Worm (Caenorhabditis elegans) whole organism, L4 larva: ENCODE measurements around the gene fbxl-5.
A peak's percentile ranks its signal among the peaks of the same experiment; 100 is the strongest.

Experiments used
- D1046.2 ChIP-seq: fragments of 200-800 bp; sonication (Bioruptor generic); IDR thresholded peaks from 2 replicates; pipeline ENCODE4 v1.3.6; 2022; ENCODE audit warnings: missing genetic modification characterization, missing compliant biosample characterization
- F10B5.3 ChIP-seq: sonication (generic microtip); optimal IDR thresholded peaks from 2 replicates; lab custom pipeline; 2016; ENCODE audit warnings: mild to moderate bottlenecking, missing genetic modification characterization, missing compliant biosample characterization
- F44E2.7 ChIP-seq: fragments of 200-800 bp; sonication (Bioruptor generic); IDR thresholded peaks from 2 replicates; pipeline ENCODE4 v2.1.2; 2022; ENCODE audit warnings: missing genetic modification characterization, missing compliant biosample characterization
- R02D3.7 ChIP-seq: fragments of 150-350 bp; sonication (generic microtip); optimal IDR thresholded peaks from 3 replicates; lab custom pipeline; 2014; ENCODE audit warnings: missing biosample characterization, missing genetic modification characterization
- T20F7.1 ChIP-seq: fragments of 200-800 bp; sonication (Bioruptor generic); optimal IDR thresholded peaks from 2 replicates; lab custom pipeline; 2018; ENCODE audit warnings: mild to moderate bottlenecking, missing genetic modification characterization, missing compliant biosample characterization
- Y48G9A.11 ChIP-seq: fragments of 200-800 bp; sonication (Bioruptor generic); IDR thresholded peaks from 2 replicates; pipeline ENCODE4 v1.3.6; 2022; ENCODE audit warnings: missing genetic modification reagents, missing genetic modification characterization, missing compliant biosample characterization
- ZK546.5 ChIP-seq, 2 experiments: sonication (generic microtip); optimal IDR thresholded peaks; 2 replicates each; lab custom pipeline; 2017; ENCODE audit warnings: missing biosample characterization in 2 of 2, missing genetic modification characterization in 2 of 2
- aha-1 ChIP-seq: fragments of 150-350 bp; peaks from one replicate; lab custom pipeline; 2014; ENCODE audit warnings: missing biosample characterization, missing genetic modification characterization
- arid-1 ChIP-seq: fragments of 200-800 bp; sonication (Bioruptor generic); conservative IDR thresholded peaks from 2 replicates; pipeline ENCODE4 v1.3.6; 2022; ENCODE audit warnings: missing genetic modification reagents, missing genetic modification characterization, missing compliant biosample characterization
- ceh-20 ChIP-seq: fragments of 200-800 bp; sonication (Bioruptor generic); IDR thresholded peaks from 2 replicates; pipeline ENCODE4 v1.3.6; 2022; ENCODE audit warnings: missing genetic modification reagents, missing genetic modification characterization, missing compliant biosample characterization
- daf-16 ChIP-seq, 3 experiments: sonication (generic microtip); optimal IDR thresholded peaks; 2 replicates each; lab custom pipeline; 2016 to 2017; ENCODE audit warnings: missing genetic modification characterization in 3 of 3, missing genetic modification reagents in 3 of 3, mild to moderate bottlenecking in 2 of 3, missing compliant biosample characterization in 2 of 3, missing biosample characterization in 1 of 3, moderate library complexity in 1 of 3
- dmd-6 ChIP-seq: fragments of 200-800 bp; sonication (Bioruptor generic); IDR thresholded peaks from 2 replicates; pipeline ENCODE4 v1.3.6; 2022; ENCODE audit warnings: missing genetic modification reagents, missing genetic modification characterization, missing compliant biosample characterization
- dpl-1 ChIP-seq: fragments of 150-350 bp; optimal IDR thresholded peaks from 2 replicates; lab custom pipeline; 2014; ENCODE audit warnings: missing biosample characterization, missing genetic modification reagents, missing genetic modification characterization
- fos-1 ChIP-seq: fragments of 150-350 bp; optimal IDR thresholded peaks from 2 replicates; lab custom pipeline; 2014; ENCODE audit warnings: missing biosample characterization, missing genetic modification characterization
- hlh-30 ChIP-seq: sonication (generic microtip); optimal IDR thresholded peaks from 2 replicates; lab custom pipeline; 2017; ENCODE audit warnings: antibody characterized with exemption, mild to moderate bottlenecking, missing genetic modification characterization, missing compliant biosample characterization; ENCODE audit not compliant: insufficient read depth
- jun-1 ChIP-seq: fragments of 150-350 bp; optimal IDR thresholded peaks from 2 replicates; lab custom pipeline; 2014; ENCODE audit warnings: missing biosample characterization, missing genetic modification reagents, missing genetic modification characterization
- lsy-2 ChIP-seq, 2 experiments: fragments of 150-350 bp in 1 of 2; sonication (generic microtip) in 1 of 2; optimal IDR thresholded peaks; 2 replicates each; lab custom pipeline; 2014 to 2017; ENCODE audit warnings: missing biosample characterization in 2 of 2, missing genetic modification characterization in 2 of 2
- madf-5 ChIP-seq, 2 experiments: fragments of 200-800 bp; sonication (Bioruptor generic); IDR thresholded peaks; 2 replicates each; pipeline ENCODE4 v1.3.6; 2022; ENCODE audit warnings: missing compliant biosample characterization in 2 of 2, missing genetic modification characterization in 2 of 2
- madf-9 ChIP-seq: fragments of 200-800 bp; sonication (Bioruptor generic); conservative IDR thresholded peaks from 2 replicates; pipeline ENCODE4 v1.3.6; 2022; ENCODE audit warnings: missing genetic modification reagents, missing genetic modification characterization, missing compliant biosample characterization
- mes-2 ChIP-seq: sonication (generic microtip); optimal IDR thresholded peaks from 2 replicates; lab custom pipeline; 2016; ENCODE audit warnings: missing genotype, mild to moderate bottlenecking, missing genetic modification characterization, missing compliant biosample characterization; ENCODE audit not compliant: poor library complexity, severe bottlenecking
- nhr-28 ChIP-seq: fragments of 150-350 bp; optimal IDR thresholded peaks from 2 replicates; lab custom pipeline; 2014; ENCODE audit warnings: missing biosample characterization, missing genetic modification characterization
- nhr-41 ChIP-seq: fragments of 200-800 bp; sonication (Bioruptor generic); IDR thresholded peaks from 2 replicates; pipeline ENCODE4 v1.3.6; 2022; ENCODE audit warnings: missing genetic modification reagents, missing genetic modification characterization, missing compliant biosample characterization
- nhr-48 ChIP-seq: sonication (generic microtip); optimal IDR thresholded peaks from 2 replicates; lab custom pipeline; 2016; ENCODE audit warnings: mild to moderate bottlenecking, missing genetic modification characterization, missing compliant biosample characterization
- rbr-2 ChIP-seq: sonication (generic microtip); optimal IDR thresholded peaks from 2 replicates; lab custom pipeline; 2016; ENCODE audit warnings: missing genotype, missing genetic modification characterization, missing compliant biosample characterization
- skn-1 ChIP-seq: fragments of 150-350 bp; optimal IDR thresholded peaks from 2 replicates; lab custom pipeline; 2014; ENCODE audit warnings: missing biosample characterization, missing genetic modification characterization
- snpc-4 ChIP-seq: fragments of 150-350 bp; optimal IDR thresholded peaks from 2 replicates; lab custom pipeline; 2014; ENCODE audit warnings: missing biosample characterization, missing genetic modification characterization
- unc-39 ChIP-seq: sonication (generic microtip); optimal IDR thresholded peaks from 2 replicates; lab custom pipeline; 2017; ENCODE audit warnings: missing biosample characterization, missing genetic modification characterization
- zfp-3 ChIP-seq: fragments of 200-800 bp; sonication (Bioruptor generic); conservative IDR thresholded peaks from 2 replicates; pipeline ENCODE4 v1.3.6; 2022; ENCODE audit warnings: missing genetic modification reagents, missing genetic modification characterization, missing compliant biosample characterization
- zip-11 ChIP-seq: fragments of 200-800 bp; sonication (Bioruptor generic); IDR thresholded peaks from 2 replicates; pipeline ENCODE4 v1.3.6; 2022; ENCODE audit warnings: missing genetic modification characterization, missing compliant biosample characterization
- zip-2 ChIP-seq: fragments of 150-350 bp; optimal IDR thresholded peaks from 2 replicates; lab custom pipeline; 2014; ENCODE audit warnings: missing biosample characterization, missing genetic modification characterization

fbxl-5 gene

DNA sequence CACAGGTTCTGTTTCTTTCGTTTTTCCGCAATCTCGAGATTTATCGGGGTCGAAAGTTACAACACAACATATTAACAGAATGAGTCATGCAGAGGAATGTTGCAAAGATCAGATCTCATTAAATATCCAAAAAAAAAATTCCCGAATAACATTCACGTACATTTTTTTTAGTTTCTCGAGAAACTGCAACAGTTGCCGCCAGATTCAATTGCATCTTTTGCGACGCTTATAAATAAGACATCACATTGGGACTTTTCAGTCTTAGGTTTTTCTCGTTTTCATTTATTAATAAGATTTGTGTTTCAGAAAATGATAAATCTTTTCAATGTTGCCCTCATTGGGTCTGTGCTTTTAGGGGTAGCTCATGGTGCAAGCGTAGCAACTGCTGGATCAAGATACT, 29.0 kb upstream of the fbxl-5 start, which contains the start of gene ZK105.1:
Gene ZK105.1 (plus strand): TSS at position 301 of the 400 bp plus-strand sequence.
- TF ChIP-seq daf-16 (GFP tag; optimal IDR thresholded peaks at IDR 0.05; lab: Kevin White, UChicago) (peak in 1 of 2 experiments; percentile 3), daf-16 (tag; optimal IDR thresholded peaks at IDR 0.05; lab: Kevin White, UChicago) (no peak), unc-39 (tag; lab: Kevin White, UChicago) (no peak)
- TF ChIP-seq, all 104 proteins: peak for 1

DNA sequence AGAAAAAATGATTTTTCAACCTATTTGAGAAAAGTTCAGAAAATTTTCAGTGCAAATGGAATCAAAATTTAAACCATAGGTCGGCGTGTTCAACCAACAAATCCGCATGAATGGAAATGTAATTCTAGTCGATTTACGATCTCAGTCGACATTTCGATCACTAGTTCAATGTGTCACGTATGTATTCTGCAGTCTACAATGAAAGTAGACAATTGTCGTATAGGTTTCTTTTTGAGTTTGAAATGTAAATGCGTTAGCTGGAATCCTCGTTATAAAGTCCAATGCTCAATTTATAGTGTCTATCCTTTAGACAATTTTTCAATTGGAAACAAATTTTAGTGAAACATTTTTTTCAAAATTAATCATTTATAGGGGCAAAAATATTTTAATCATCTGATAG, 26.7 kb upstream of the fbxl-5 start, which contains the start of gene ZK105.12:
Gene ZK105.12 (minus strand): TSS at position 101 of the 400 bp plus-strand sequence.
- TF ChIP-seq dpl-1 (GFP tag; lab: Kevin White, UChicago) (no peak), unc-39 (tag; lab: Kevin White, UChicago) (no peak), lsy-2 (tag; optimal IDR thresholded peaks at IDR 0.05; lab: Kevin White, UChicago) (no peak), R02D3.7 (no peak), zip-2 (tag; lab: Kevin White, UChicago) (no peak), skn-1 (no peak), zfp-3 (GFP tag; lab: Robert Waterston, UW) (no peak), madf-5 (GFP tag; IDR thresholded peaks at IDR 0.05; lab: Robert Waterston, UW) (no peak), hlh-30 (tag; lab: Kevin White, UChicago) (no peak)

DNA sequence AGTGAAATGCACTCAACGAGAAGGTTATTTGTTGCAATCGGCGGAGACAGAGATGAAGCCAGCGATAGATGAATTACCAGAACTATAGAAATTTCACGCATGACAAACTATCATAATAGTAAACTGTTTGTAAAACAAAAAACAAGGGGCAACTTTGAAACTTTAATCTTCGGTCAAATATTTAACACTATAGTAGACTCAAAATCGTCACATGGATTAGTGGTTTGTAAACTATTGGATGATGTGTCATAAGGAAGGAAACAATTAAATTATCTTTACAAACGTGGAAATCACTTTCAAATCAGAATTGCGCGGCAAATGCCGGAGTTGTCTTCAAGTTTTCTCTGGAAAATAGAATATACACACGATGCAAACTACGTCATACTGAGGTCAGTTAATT, 25.1 kb upstream of the fbxl-5 start, which contains the start of gene ZK105.5:
Gene ZK105.5 (minus strand): TSS at position 101 of the 400 bp plus-strand sequence.
- peak; percentile 55 for TF ChIP-seq aha-1 (tag; lab: Kevin White, UChicago)
- TF ChIP-seq rbr-2 (tag; lab: Kevin White, UChicago): no peak
- no peak for TF ChIP-seq jun-1
- no peak for TF ChIP-seq ceh-20 (GFP tag; lab: Robert Waterston, UW)
- TF ChIP-seq arid-1 (GFP tag; lab: Robert Waterston, UW): no peak

DNA sequence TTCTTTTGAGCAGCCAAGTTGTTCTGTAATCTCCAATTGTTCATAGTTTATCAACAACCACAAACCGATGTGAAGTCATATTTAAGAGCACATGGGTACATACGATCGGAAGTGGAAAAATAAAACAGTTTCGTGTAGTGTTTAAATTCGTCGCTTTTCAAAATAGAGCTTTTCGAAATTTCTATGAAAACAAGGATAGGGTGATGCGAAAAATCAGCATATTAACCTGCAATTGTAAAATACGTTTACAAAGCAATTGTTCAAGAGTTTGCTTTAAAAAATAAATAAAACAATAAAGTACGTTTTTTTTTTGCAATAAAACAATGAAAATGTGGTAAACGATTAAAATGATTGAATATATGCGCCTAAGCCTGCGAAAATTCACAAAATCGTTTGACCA, 20.8 kb upstream of the fbxl-5 start, which contains the start of gene ZK105.14:
Gene ZK105.14 (minus strand): TSS at position 101 of the 400 bp plus-strand sequence.
- TF ChIP-seq R02D3.7 (no peak), D1046.2 (no peak), nhr-28 (no peak), Y48G9A.11 (GFP tag; lab: Robert Waterston, UW) (no peak), aha-1 (tag; lab: Kevin White, UChicago) (peak; percentile 32), mes-2 (tag; lab: Kevin White, UChicago) (no peak)

DNA sequence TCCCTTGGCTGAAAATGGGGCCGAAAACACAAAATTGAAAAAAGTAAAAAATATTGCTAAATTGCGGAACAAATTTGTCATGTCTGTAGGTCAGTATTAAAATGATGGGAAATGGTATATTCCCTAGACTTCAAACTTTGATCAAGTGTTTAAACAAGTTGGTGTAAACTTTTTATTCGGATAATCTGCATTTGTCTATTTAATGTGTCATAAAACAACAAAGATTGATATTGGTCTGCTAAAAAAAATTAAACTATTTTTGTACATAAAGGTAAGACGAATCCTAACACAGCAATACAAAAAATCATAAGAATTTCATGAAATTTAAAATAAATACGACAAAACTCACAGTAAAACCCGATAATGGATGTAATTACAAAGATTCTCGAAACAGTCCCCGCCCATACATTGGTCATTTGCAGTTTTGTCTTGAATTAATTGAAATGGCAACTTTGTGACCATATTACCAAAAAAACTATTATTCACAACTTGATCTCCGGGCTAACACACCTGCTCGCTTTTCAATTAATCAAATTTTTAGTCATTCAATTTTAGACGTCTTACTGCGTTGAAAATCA, 18.7 kb upstream of the fbxl-5 start, which contains the start of the genes ZK105.6 and ZK105.8:
Gene ZK105.6 (minus strand): TSS at position 101 of the 578 bp plus-strand sequence.
Gene ZK105.8 (plus strand): TSS at position 528 of the 578 bp plus-strand sequence.
- TF ChIP-seq ZK546.5 (tag; optimal IDR thresholded peaks at IDR 0.05; lab: Kevin White, UChicago) (no peak), madf-9 (GFP tag; lab: Robert Waterston, UW) (no peak), nhr-28 (no peak), unc-39 (tag; lab: Kevin White, UChicago) (no peak), nhr-48 (no peak), nhr-41 (GFP tag; lab: Robert Waterston, UW) (no peak), F10B5.3 (tag; lab: Kevin White, UChicago) (no peak), F44E2.7 (no peak), snpc-4 (tag; lab: Kevin White, UChicago) (no peak), T20F7.1 (no peak), zip-11 (no peak), dmd-6 (GFP tag; lab: Robert Waterston, UW) (no peak)

DNA sequence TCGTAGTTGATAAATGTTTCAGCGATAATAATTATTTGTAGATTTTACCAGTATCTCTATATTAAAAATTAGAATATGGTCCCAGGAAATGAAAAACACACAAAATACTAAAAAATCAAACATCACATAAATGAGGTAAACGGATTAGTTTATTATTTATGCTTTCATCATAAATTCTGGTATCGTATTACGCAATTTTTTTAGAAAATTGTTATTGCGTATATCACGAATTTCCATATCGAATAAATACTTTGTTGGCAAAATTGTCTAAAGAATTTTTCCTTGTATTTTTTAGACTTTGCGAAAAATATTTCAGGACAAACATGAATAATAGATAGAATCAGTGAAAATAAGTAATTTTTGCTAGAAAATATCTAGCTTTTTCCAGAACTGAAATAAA, 16.5 kb upstream of the fbxl-5 start:
- no peak for TF ChIP-seq fos-1 (tag; lab: Kevin White, UChicago)
- TF ChIP-seq D1046.2: no peak
- TF ChIP-seq aha-1 (tag; lab: Kevin White, UChicago): peak; percentile 80
